Worm (Caenorhabditis elegans) whole organism, mixed stage, embryonic: ENCODE data around the gene gar-2.

Experiments
- blmp-1 ChIP-seq: fragments of 150-350 bp; optimal IDR thresholded peaks from 2 replicates; lab custom pipeline; 2014; ENCODE audit warnings: missing biosample characterization, missing genetic modification characterization
- ceh-83 ChIP-seq: fragments of 200-800 bp; sonication (Bioruptor generic); optimal IDR thresholded peaks from 2 replicates; lab custom pipeline; 2018; ENCODE audit warnings: mild to moderate bottlenecking, missing genetic modification characterization, missing compliant biosample characterization
- ces-1 ChIP-seq: fragments of 150-350 bp; optimal IDR thresholded peaks from 2 replicates; lab custom pipeline; 2014; ENCODE audit warnings: missing biosample characterization, missing genetic modification reagents, missing genetic modification characterization
- lin-13 ChIP-seq: fragments of 150-350 bp; optimal IDR thresholded peaks from 2 replicates; lab custom pipeline; 2014; ENCODE audit warnings: missing biosample characterization, missing genetic modification characterization
- lin-32 ChIP-seq: fragments of 200-800 bp; sonication (Bioruptor generic); optimal IDR thresholded peaks from 2 replicates; lab custom pipeline; 2018; ENCODE audit warnings: mild to moderate bottlenecking, missing genetic modification characterization, missing compliant biosample characterization
- nhr-2 ChIP-seq: fragments of 150-350 bp; optimal IDR thresholded peaks from 2 replicates; lab custom pipeline; 2014; ENCODE audit warnings: missing biosample characterization, missing genetic modification characterization
- nhr-237 ChIP-seq: fragments of 150-350 bp; optimal IDR thresholded peaks from 2 replicates; lab custom pipeline; 2014; ENCODE audit warnings: missing biosample characterization, missing genetic modification characterization
- sptf-1 ChIP-seq: sonication (generic microtip); optimal IDR thresholded peaks from 2 replicates; lab custom pipeline; 2017; ENCODE audit warnings: mild to moderate bottlenecking, missing genetic modification characterization, moderate library complexity, missing compliant biosample characterization

DNA sequence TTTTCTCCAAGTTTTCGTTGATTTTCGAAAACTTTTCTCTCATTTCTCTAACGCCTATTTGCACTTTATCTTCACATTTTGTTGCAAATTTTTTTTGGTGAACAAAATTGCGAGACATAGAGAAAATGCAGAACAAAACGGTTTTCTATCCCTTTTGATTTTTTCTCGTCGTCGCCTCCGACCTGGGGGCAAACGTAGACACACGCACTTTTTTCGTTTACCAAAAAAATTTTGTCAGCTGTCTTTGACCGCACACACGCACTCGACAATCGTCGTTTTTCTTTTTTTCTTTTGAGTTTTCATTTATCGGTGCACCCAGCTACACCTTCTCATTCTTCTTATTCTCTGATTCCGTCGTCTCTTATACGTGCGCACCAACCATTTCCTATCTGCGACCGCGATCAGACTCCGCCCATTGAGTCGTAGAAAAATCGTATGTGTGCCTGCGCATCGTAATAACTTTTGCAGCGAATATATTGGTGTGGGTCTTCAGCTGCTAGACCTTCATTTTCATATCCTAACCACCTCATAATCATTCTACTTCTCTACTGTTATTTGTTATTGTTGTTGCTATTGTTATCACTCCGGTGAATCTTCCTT lies 53.3 kb downstream of the gar-2 start:
- TF ChIP-seq ceh-83 (GFP tag; lab: Kevin White, UChicago) (no peak), lin-13 (no peak), nhr-237 (no peak), ces-1 (GFP tag; lab: Kevin White, UChicago) (no peak), lin-32 (GFP tag; lab: Kevin White, UChicago) (no peak), sptf-1 (tag; lab: Kevin White, UChicago) (no peak), nhr-2 (tag; lab: Kevin White, UChicago) (no peak), blmp-1 (tag; lab: Kevin White, UChicago) (no peak)
